Fruit fly (Drosophila melanogaster) whole organism, adult: ENCODE data around the gene CG32161.

ENCODE experiments used
- CG11617 ChIP-seq: fragments of 200-800 bp; sonication (Bioruptor generic); optimal IDR thresholded peaks from 2 replicates; lab custom pipeline; 2017; ENCODE audit warnings: mild to moderate bottlenecking, missing biosample characterization, missing genetic modification reagents, missing genetic modification characterization
- CG12768 ChIP-seq: fragments of 200-800 bp; sonication (Bioruptor generic); optimal IDR thresholded peaks from 2 replicates; lab custom pipeline; 2017; ENCODE audit warnings: missing biosample characterization, missing genetic modification characterization, mild to moderate bottlenecking, moderate library complexity, missing genetic modification reagents
- CG14711 ChIP-seq: fragments of 200-800 bp; sonication (Bioruptor generic); optimal IDR thresholded peaks from 2 replicates; lab custom pipeline; 2018; ENCODE audit warnings: missing biosample characterization, mild to moderate bottlenecking, missing genetic modification characterization, moderate library complexity
- CG1620 ChIP-seq: fragments of 200-800 bp; sonication (Bioruptor generic); optimal IDR thresholded peaks from 2 replicates; lab custom pipeline; 2016; ENCODE audit warnings: missing biosample characterization, missing genetic modification characterization
- CG33017 ChIP-seq: fragments of 200-800 bp; sonication (Bioruptor generic); optimal IDR thresholded peaks from 2 replicates; lab custom pipeline; 2018; ENCODE audit warnings: missing biosample characterization, mild to moderate bottlenecking, missing genetic modification characterization, moderate library complexity
- CG5204 ChIP-seq: fragments of 200-800 bp; sonication (Bioruptor generic); optimal IDR thresholded peaks from 2 replicates; lab custom pipeline; 2016; ENCODE audit warnings: missing biosample characterization, missing genetic modification characterization
- CG7045 ChIP-seq: fragments of 200-800 bp; sonication (Bioruptor generic); optimal IDR thresholded peaks from 2 replicates; lab custom pipeline; 2017; ENCODE audit warnings: missing biosample characterization, mild to moderate bottlenecking, missing genetic modification characterization
- CG7101 ChIP-seq: fragments of 200-800 bp; sonication (Bioruptor generic); optimal IDR thresholded peaks from 2 replicates; lab custom pipeline; 2018; ENCODE audit warnings: missing biosample characterization, mild to moderate bottlenecking, missing genetic modification characterization, moderate library complexity
- Clk ChIP-seq: fragments of 200-800 bp; sonication (Bioruptor generic); optimal IDR thresholded peaks from 2 replicates; lab custom pipeline; 2017; ENCODE audit warnings: missing biosample characterization, missing genetic modification characterization
- Crg-1 ChIP-seq: fragments of 200-800 bp; sonication (Bioruptor generic); optimal IDR thresholded peaks from 2 replicates; lab custom pipeline; 2016; ENCODE audit warnings: missing biosample characterization, missing genetic modification characterization
- Hr96 ChIP-seq: fragments of 200-800 bp; sonication (Bioruptor generic); optimal IDR thresholded peaks from 2 replicates; lab custom pipeline; 2016; ENCODE audit warnings: missing biosample characterization, missing genetic modification characterization
- Mnt ChIP-seq: fragments of 200-800 bp; sonication (Bioruptor generic); optimal IDR thresholded peaks from 2 replicates; lab custom pipeline; 2016; ENCODE audit warnings: missing biosample characterization, mild to moderate bottlenecking, missing genetic modification characterization
- bab1 ChIP-seq: fragments of 200-800 bp; sonication (Bioruptor generic); optimal IDR thresholded peaks from 3 replicates; lab custom pipeline; 2019; ENCODE audit warnings: missing biosample characterization, mild to moderate bottlenecking, missing genetic modification characterization, moderate library complexity
- cic ChIP-seq: fragments of 200-800 bp; sonication (Bioruptor generic); optimal IDR thresholded peaks from 2 replicates; lab custom pipeline; 2017; ENCODE audit warnings: missing biosample characterization, mild to moderate bottlenecking, missing genetic modification characterization, moderate library complexity
- cnc ChIP-seq, 2 experiments: fragments of >200 bp; optimal IDR thresholded peaks; 2 replicates each; lab custom pipeline; 2017
- kay ChIP-seq: fragments of 200-800 bp; sonication (Bioruptor generic); peaks from one replicate; lab custom pipeline; 2016; ENCODE audit warnings: missing biosample characterization, missing genetic modification characterization, borderline replicate concordance
- ovo ChIP-seq: fragments of 200-800 bp; sonication (Bioruptor generic); optimal IDR thresholded peaks from 2 replicates; lab custom pipeline; 2016; ENCODE audit warnings: missing biosample characterization, missing genetic modification characterization
- pad ChIP-seq: fragments of 200-800 bp; sonication (Bioruptor generic); optimal IDR thresholded peaks from 3 replicates; lab custom pipeline; 2017; ENCODE audit warnings: missing biosample characterization, missing genetic modification characterization, mild to moderate bottlenecking, moderate library complexity, missing genetic modification reagents
- tj ChIP-seq: fragments of 200-800 bp; sonication (Bioruptor generic); optimal IDR thresholded peaks from 3 replicates; lab custom pipeline; 2017; ENCODE audit warnings: missing biosample characterization, mild to moderate bottlenecking, missing genetic modification characterization, moderate library complexity
- toe ChIP-seq: fragments of 200-800 bp; sonication (Bioruptor generic); optimal IDR thresholded peaks from 2 replicates; lab custom pipeline; 2016; ENCODE audit warnings: missing biosample characterization, missing genetic modification characterization

Gene CG32161

dm6 chr3L:16807558-16807957 lies 38.5 kb upstream of the CG32161 start, which contains the start of gene CG9674:
TSS of gene CG9674 (minus strand) at chr3L:16807731.
- no peak for TF ChIP-seq Mnt (GFP tag; lab: Kevin White, UChicago)
- TF ChIP-seq CG7045 (GFP tag; lab: Kevin White, UChicago): no peak
- no peak for TF ChIP-seq CG1620
- no peak for TF ChIP-seq CG11617 (GFP tag; lab: Kevin White, UChicago)
- no peak for TF ChIP-seq Crg-1 (GFP tag; lab: Kevin White, UChicago)
- no peak for TF ChIP-seq Hr96 (GFP tag; lab: Kevin White, UChicago)
- TF ChIP-seq CG7101 (tag; lab: Kevin White, UChicago): no peak
- no peak for TF ChIP-seq tj
- TF ChIP-seq CG5204: no peak
- no peak for TF ChIP-seq ovo
- TF ChIP-seq bab1 (GFP tag; lab: Kevin White, UChicago): no peak
- TF ChIP-seq Clk: no peak
- TF ChIP-seq toe (GFP tag; lab: Kevin White, UChicago): no peak
- no peak for TF ChIP-seq cic (GFP tag; lab: Kevin White, UChicago)
- TF ChIP-seq CG33017 (tag; lab: Kevin White, UChicago): no peak
- TF ChIP-seq pad (GFP tag; lab: Kevin White, UChicago): no peak
- no peak for TF ChIP-seq CG14711 (tag; lab: Kevin White, UChicago)
- no peak for TF ChIP-seq kay (GFP tag; lab: Kevin White, UChicago)
- no peak for TF ChIP-seq CG12768 (GFP tag; lab: Kevin White, UChicago)
- TF ChIP-seq cnc (optimal IDR thresholded peaks at IDR 0.05; lab: Kevin White, UChicago): no peak

DNA sequence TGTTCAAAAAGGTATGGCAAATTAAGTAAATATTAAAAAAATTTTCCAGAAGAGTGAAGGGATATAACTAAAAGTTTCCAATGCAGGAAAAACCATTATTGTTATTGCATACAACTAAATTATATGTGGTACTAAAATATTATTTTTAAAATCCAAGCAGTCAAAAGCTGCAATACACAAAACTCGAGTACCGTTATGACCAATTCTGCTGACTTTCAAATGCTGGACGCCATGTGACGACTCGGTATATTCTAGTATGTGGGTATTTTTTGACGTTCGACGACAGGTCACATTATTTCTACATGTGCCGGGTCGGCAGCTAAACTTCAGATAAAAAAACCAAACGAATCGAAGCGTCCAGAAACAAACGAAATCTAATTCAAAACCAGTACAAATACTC lies 37.9 kb upstream of the CG32161 start:
- TF ChIP-seq CG14711 (tag; lab: Kevin White, UChicago) (no peak), CG7101 (tag; lab: Kevin White, UChicago) (no peak), Mnt (GFP tag; lab: Kevin White, UChicago) (peak; percentile 99), toe (GFP tag; lab: Kevin White, UChicago) (no peak), CG12768 (GFP tag; lab: Kevin White, UChicago) (no peak), ovo (peak; percentile 97), CG11617 (GFP tag; lab: Kevin White, UChicago) (no peak), bab1 (GFP tag; lab: Kevin White, UChicago) (peak; percentile 9), tj (peak; percentile 4), Crg-1 (GFP tag; lab: Kevin White, UChicago) (peak; percentile 45), CG1620 (peak; percentile 2)

- TF ChIP-seq Clk (no peak), CG11617 (GFP tag; lab: Kevin White, UChicago) (no peak), CG14711 (tag; lab: Kevin White, UChicago) (no peak)
Measured at dm6 chr3L:16810512-16810911, 35.5 kb upstream of the CG32161 start.

- TF ChIP-seq CG12768 (GFP tag; lab: Kevin White, UChicago) (no peak), Mnt (GFP tag; lab: Kevin White, UChicago) (no peak), kay (GFP tag; lab: Kevin White, UChicago) (no peak), Clk (no peak), CG1620 (no peak), cic (GFP tag; lab: Kevin White, UChicago) (no peak)
Measured at dm6 chr3L:16811908-16812307, 34.1 kb upstream of the CG32161 start.

- no peak for TF ChIP-seq Mnt (GFP tag; lab: Kevin White, UChicago)
- TF ChIP-seq CG11617 (GFP tag; lab: Kevin White, UChicago): no peak
- TF ChIP-seq Clk: no peak
- TF ChIP-seq CG14711 (tag; lab: Kevin White, UChicago): no peak
- no peak for TF ChIP-seq CG12768 (GFP tag; lab: Kevin White, UChicago)
- no peak for TF ChIP-seq pad (GFP tag; lab: Kevin White, UChicago)
- TF ChIP-seq CG33017 (tag; lab: Kevin White, UChicago): no peak
- TF ChIP-seq tj: no peak
- no peak for TF ChIP-seq bab1 (GFP tag; lab: Kevin White, UChicago)
- TF ChIP-seq CG7101 (tag; lab: Kevin White, UChicago): no peak
- TF ChIP-seq ovo: no peak
- TF ChIP-seq CG5204: no peak
- no peak for TF ChIP-seq CG7045 (GFP tag; lab: Kevin White, UChicago)
- TF ChIP-seq CG1620: no peak
- no peak for TF ChIP-seq kay (GFP tag; lab: Kevin White, UChicago)
- no peak for TF ChIP-seq cnc (optimal IDR thresholded peaks at IDR 0.05; lab: Kevin White, UChicago)
- no peak for TF ChIP-seq toe (GFP tag; lab: Kevin White, UChicago)
Measured at dm6 chr3L:16813984-16814383, 32.0 kb upstream of the CG32161 start.

- TF ChIP-seq kay (GFP tag; lab: Kevin White, UChicago) (no peak), Clk (no peak), CG5204 (no peak), Crg-1 (GFP tag; lab: Kevin White, UChicago) (no peak), Hr96 (GFP tag; lab: Kevin White, UChicago) (no peak)
Measured at dm6 chr3L:16818063-16818462, 28.0 kb upstream of the CG32161 start.

- TF ChIP-seq Crg-1 (GFP tag; lab: Kevin White, UChicago): no peak
- TF ChIP-seq CG5204: no peak
- TF ChIP-seq ovo: no peak
- TF ChIP-seq toe (GFP tag; lab: Kevin White, UChicago): no peak
- no peak for TF ChIP-seq tj
- no peak for TF ChIP-seq cic (GFP tag; lab: Kevin White, UChicago)
- no peak for TF ChIP-seq Hr96 (GFP tag; lab: Kevin White, UChicago)
- TF ChIP-seq Mnt (GFP tag; lab: Kevin White, UChicago): no peak
- no peak for TF ChIP-seq bab1 (GFP tag; lab: Kevin White, UChicago)
- no peak for TF ChIP-seq Clk
- no peak for TF ChIP-seq CG7045 (GFP tag; lab: Kevin White, UChicago)
- TF ChIP-seq kay (GFP tag; lab: Kevin White, UChicago): no peak
- no peak for TF ChIP-seq CG12768 (GFP tag; lab: Kevin White, UChicago)
- TF ChIP-seq pad (GFP tag; lab: Kevin White, UChicago): no peak
- TF ChIP-seq cnc (optimal IDR thresholded peaks at IDR 0.05; lab: Kevin White, UChicago): no peak
- no peak for TF ChIP-seq CG33017 (tag; lab: Kevin White, UChicago)
- TF ChIP-seq CG7101 (tag; lab: Kevin White, UChicago): no peak
- no peak for TF ChIP-seq CG14711 (tag; lab: Kevin White, UChicago)
- TF ChIP-seq CG1620: no peak
Measured at dm6 chr3L:16824725-16825124, 21.3 kb upstream of the CG32161 start.
